Worm (Caenorhabditis elegans) whole organism, mixed stage, embryonic: ENCODE results near the gene H17B01.5.
"Not testable (repeated sequence)": the region's sequence is repeated elsewhere in the genome, so short reads cannot be mapped to it uniquely, and the experiment has no call there.

Experiments
- blmp-1 ChIP-seq: fragments of 150-350 bp; optimal IDR thresholded peaks from 2 replicates; lab custom pipeline; 2014; ENCODE audit warnings: missing biosample characterization, missing genetic modification characterization
- ceh-39 ChIP-seq: fragments of 150-350 bp; optimal IDR thresholded peaks from 2 replicates; lab custom pipeline; 2014; ENCODE audit warnings: missing biosample characterization, missing genetic modification characterization
- elt-1 ChIP-seq: sonication (generic microtip); optimal IDR thresholded peaks from 2 replicates; lab custom pipeline; 2017; ENCODE audit warnings: missing genetic modification characterization, mild to moderate bottlenecking, missing compliant biosample characterization, antibody characterized with exemption, moderate library complexity, borderline replicate concordance; ENCODE audit not compliant: insufficient read depth
- ham-2 ChIP-seq: fragments of 200-800 bp; sonication (Bioruptor generic); optimal IDR thresholded peaks from 2 replicates; lab custom pipeline; 2018; ENCODE audit warnings: mild to moderate bottlenecking, missing genetic modification characterization, missing compliant biosample characterization
- lin-13 ChIP-seq: fragments of 150-350 bp; optimal IDR thresholded peaks from 2 replicates; lab custom pipeline; 2014; ENCODE audit warnings: missing biosample characterization, missing genetic modification characterization
- nhr-2 ChIP-seq: fragments of 150-350 bp; optimal IDR thresholded peaks from 2 replicates; lab custom pipeline; 2014; ENCODE audit warnings: missing biosample characterization, missing genetic modification characterization
- nhr-237 ChIP-seq: fragments of 150-350 bp; optimal IDR thresholded peaks from 2 replicates; lab custom pipeline; 2014; ENCODE audit warnings: missing biosample characterization, missing genetic modification characterization
- nhr-28 ChIP-seq: fragments of 150-350 bp; optimal IDR thresholded peaks from 2 replicates; lab custom pipeline; 2014; ENCODE audit warnings: missing biosample characterization, missing genetic modification characterization
- nhr-76 ChIP-seq: sonication (generic microtip); optimal IDR thresholded peaks from 2 replicates; lab custom pipeline; 2017; ENCODE audit warnings: missing biosample characterization, missing genetic modification characterization
- snpc-4 ChIP-seq: fragments of 150-350 bp; optimal IDR thresholded peaks from 2 replicates; lab custom pipeline; 2014; ENCODE audit warnings: missing biosample characterization, missing genetic modification characterization
- sptf-1 ChIP-seq: sonication (generic microtip); optimal IDR thresholded peaks from 2 replicates; lab custom pipeline; 2017; ENCODE audit warnings: mild to moderate bottlenecking, missing genetic modification characterization, moderate library complexity, missing compliant biosample characterization
- unc-62 ChIP-seq: fragments of 150-350 bp; optimal IDR thresholded peaks from 2 replicates; lab custom pipeline; 2014; ENCODE audit warnings: missing biosample characterization, missing genetic modification reagents, missing genetic modification characterization
- ztf-11 ChIP-seq: fragments of 150-350 bp; optimal IDR thresholded peaks from 2 replicates; lab custom pipeline; 2014; ENCODE audit warnings: missing biosample characterization, missing genetic modification characterization

DNA sequence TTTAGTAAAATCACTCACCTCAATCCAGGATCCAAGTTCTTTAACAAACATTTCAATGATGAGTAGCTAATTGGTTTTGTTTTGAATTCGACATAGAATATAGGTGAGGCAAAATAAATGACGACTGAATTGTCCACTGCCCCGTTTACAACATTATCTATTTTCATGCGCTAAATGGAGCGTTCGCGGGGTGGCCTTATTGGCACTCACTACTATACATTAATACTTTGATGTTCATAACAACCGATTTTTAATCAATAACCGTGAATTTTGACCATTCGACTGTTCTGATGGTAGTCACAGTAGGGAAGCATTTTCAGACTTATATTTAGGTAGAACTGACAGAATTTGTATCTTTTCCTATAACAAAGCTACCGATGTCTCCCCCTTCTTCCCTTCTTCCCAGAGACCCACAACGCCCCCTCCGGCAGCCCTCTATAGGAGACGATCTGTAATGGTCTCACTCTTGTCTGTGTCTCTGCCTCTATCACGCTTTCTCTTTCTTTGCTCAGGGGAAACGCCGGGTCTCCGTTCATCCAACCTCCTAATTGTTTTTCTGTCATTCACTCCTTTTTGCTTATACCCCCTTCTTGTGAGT is 26.6 kb downstream of the H17B01.5 start, which contains the start of gene Y51H7C.12:
- TF ChIP-seq nhr-76 (tag; lab: Kevin White, UChicago); nhr-237 (tag; lab: Kevin White, UChicago); sptf-1 (tag; lab: Kevin White, UChicago); snpc-4; ztf-11 (tag; lab: Kevin White, UChicago); unc-62 (GFP tag; lab: Kevin White, UChicago); lin-13 (tag; lab: Kevin White, UChicago); ham-2; blmp-1; elt-1 (tag; lab: Kevin White, UChicago); nhr-2 (tag; lab: Kevin White, UChicago); ceh-39 (tag; lab: Kevin White, UChicago); nhr-28: not testable (repeated sequence)
